Fruit fly (Drosophila melanogaster) whole organism, embryonic: ENCODE measurements around the gene Acp76A.
A peak's percentile ranks its signal among the peaks of the same experiment; 100 is the strongest.

Experiments used
- Adf1 ChIP-seq: fragments of 200-800 bp; sonication (Bioruptor generic); IDR thresholded peaks from 2 replicates; pipeline ENCODE4 v1.3.6; 2022; ENCODE audit warnings: missing biosample characterization, missing genetic modification characterization
- Atf6 ChIP-seq: fragments of 200-800 bp; sonication (Bioruptor generic); IDR thresholded peaks from 2 replicates; pipeline ENCODE4 v1.3.6; 2022; ENCODE audit warnings: missing biosample characterization, missing genetic modification characterization
- Bgb ChIP-seq: fragments of 200-800 bp; sonication (Bioruptor generic); IDR thresholded peaks from 2 replicates; pipeline ENCODE4 v1.3.6; 2022; ENCODE audit warnings: missing biosample characterization, missing genetic modification characterization; ENCODE audit not compliant: partially characterized antibody
- BtbVII ChIP-seq: fragments of 200-800 bp; sonication (Bioruptor generic); optimal IDR thresholded peaks from 3 replicates; lab custom pipeline; 2017; ENCODE audit warnings: missing biosample characterization, mild to moderate bottlenecking, missing genetic modification characterization
- CG10147 ChIP-seq: fragments of 200-800 bp; sonication (Bioruptor generic); optimal IDR thresholded peaks from 2 replicates; lab custom pipeline; 2019; ENCODE audit warnings: missing biosample characterization, mild to moderate bottlenecking, missing genetic modification characterization, moderate library complexity
- CG13624 ChIP-seq: fragments of 200-800 bp; sonication (Bioruptor generic); optimal IDR thresholded peaks from 2 replicates; lab custom pipeline; 2016; ENCODE audit warnings: missing biosample characterization, missing genetic modification characterization
- CG14050 ChIP-seq: fragments of 200-800 bp; sonication (Bioruptor generic); IDR thresholded peaks from 3 replicates; pipeline ENCODE4 v1.3.6; 2022; ENCODE audit warnings: missing biosample characterization, missing genetic modification characterization
- CG14441 ChIP-seq: fragments of 200-800 bp; sonication (Bioruptor generic); IDR thresholded peaks from 2 replicates; pipeline ENCODE4 v1.3.6; 2022; ENCODE audit warnings: missing biosample characterization, missing genetic modification characterization
- CG14710 ChIP-seq: fragments of 200-800 bp; sonication (Bioruptor generic); optimal IDR thresholded peaks from 3 replicates; lab custom pipeline; 2019; ENCODE audit warnings: missing biosample characterization, mild to moderate bottlenecking, missing genetic modification characterization, moderate library complexity
- CG14860 ChIP-seq: fragments of 200-800 bp; sonication (Bioruptor generic); IDR thresholded peaks from 3 replicates; pipeline ENCODE4 v1.3.6; 2022; ENCODE audit warnings: missing biosample characterization, missing genetic modification characterization; ENCODE audit not compliant: partially characterized antibody
- CG15011 ChIP-seq: fragments of 200-800 bp; sonication (Bioruptor generic); optimal IDR thresholded peaks from 3 replicates; lab custom pipeline; 2018; ENCODE audit warnings: missing biosample characterization, mild to moderate bottlenecking, missing genetic modification characterization
- CG15696 ChIP-seq: fragments of 200-800 bp; sonication (Bioruptor generic); optimal IDR thresholded peaks from 2 replicates; lab custom pipeline; 2019; ENCODE audit warnings: missing biosample characterization, mild to moderate bottlenecking, missing genetic modification characterization, moderate library complexity
- CG17802 ChIP-seq: fragments of 200-800 bp; sonication (Bioruptor generic); optimal IDR thresholded peaks from 2 replicates; lab custom pipeline; 2018; ENCODE audit warnings: missing biosample characterization, mild to moderate bottlenecking, missing genetic modification characterization, moderate library complexity
- CG1792 ChIP-seq: fragments of 200-800 bp; sonication (Bioruptor generic); optimal IDR thresholded peaks from 2 replicates; lab custom pipeline; 2016; ENCODE audit warnings: missing biosample characterization, missing genetic modification characterization
- CG18262 ChIP-seq: fragments of 200-800 bp; optimal IDR thresholded peaks from 3 replicates; lab custom pipeline; 2019; ENCODE audit warnings: missing biosample characterization, mild to moderate bottlenecking, missing genetic modification characterization, moderate library complexity
- CG18764 ChIP-seq: fragments of 200-800 bp; sonication (Bioruptor generic); optimal IDR thresholded peaks from 3 replicates; lab custom pipeline; 2016; ENCODE audit warnings: missing biosample characterization, missing genetic modification characterization
- CG2120 ChIP-seq: fragments of 200-800 bp; sonication (Bioruptor generic); optimal IDR thresholded peaks from 3 replicates; lab custom pipeline; 2016; ENCODE audit warnings: missing biosample characterization, missing genetic modification characterization
- CG34422 ChIP-seq: fragments of 200-800 bp; sonication (Bioruptor generic); IDR thresholded peaks from 3 replicates; pipeline ENCODE4 v1.3.6; 2022; ENCODE audit warnings: missing biosample characterization, missing genetic modification characterization
- CG6272 ChIP-seq: fragments of 200-800 bp; sonication (Bioruptor generic); IDR thresholded peaks from 2 replicates; pipeline ENCODE4 v1.3.6; 2022; ENCODE audit warnings: missing biosample characterization, missing genetic modification characterization
- CG6791 ChIP-seq: fragments of 200-800 bp; sonication (Bioruptor generic); IDR thresholded peaks from 3 replicates; pipeline ENCODE4 v1.3.6; 2022; ENCODE audit warnings: missing biosample characterization, missing genetic modification characterization; ENCODE audit not compliant: partially characterized antibody
- CG7786 ChIP-seq: fragments of 200-800 bp; sonication (Bioruptor generic); optimal IDR thresholded peaks from 2 replicates; lab custom pipeline; 2016; ENCODE audit warnings: missing biosample characterization, missing genetic modification characterization
- CG8359 ChIP-seq: fragments of 200-800 bp; sonication (Bioruptor generic); optimal IDR thresholded peaks from 2 replicates; lab custom pipeline; 2017; ENCODE audit warnings: missing biosample characterization, mild to moderate bottlenecking, missing genetic modification characterization, borderline replicate concordance
- CG9876 ChIP-seq: fragments of 200-800 bp; sonication (Bioruptor generic); optimal IDR thresholded peaks from 2 replicates; lab custom pipeline; 2016; ENCODE audit warnings: missing biosample characterization, missing genetic modification characterization
- Chrac-16 ChIP-seq: fragments of 200-800 bp; sonication (Bioruptor generic); optimal IDR thresholded peaks from 3 replicates; lab custom pipeline; 2016; ENCODE audit warnings: missing biosample characterization, missing genetic modification characterization
- Dfd ChIP-seq, 2 experiments: fragments of >200 bp; optimal IDR thresholded peaks; 2 replicates each; lab custom pipeline; 2017; ENCODE audit warnings: missing biosample characterization in 2 of 2, missing genetic modification characterization in 2 of 2
- Doc2 ChIP-seq: fragments of 200-800 bp; sonication (Bioruptor generic); IDR thresholded peaks from 2 replicates; pipeline ENCODE4 v1.3.6; 2022; ENCODE audit warnings: missing biosample characterization, missing genetic modification characterization
- E2f1 ChIP-seq: fragments of 200-800 bp; sonication (Bioruptor generic); IDR thresholded peaks from 2 replicates; pipeline ENCODE4 v1.3.6; 2022; ENCODE audit warnings: missing biosample characterization, missing genetic modification characterization
- ERR ChIP-seq: fragments of 200-800 bp; sonication (Bioruptor generic); optimal IDR thresholded peaks from 2 replicates; lab custom pipeline; 2016; ENCODE audit warnings: missing biosample characterization, missing genetic modification characterization
- HLH54F ChIP-seq: fragments of 200-800 bp; sonication (Bioruptor generic); optimal IDR thresholded peaks from 3 replicates; lab custom pipeline; 2016; ENCODE audit warnings: missing biosample characterization, missing genetic modification characterization
- MBD-R2 ChIP-seq: fragments of 200-800 bp; sonication (Bioruptor generic); IDR thresholded peaks from 2 replicates; pipeline ENCODE4 v1.3.6; 2022; ENCODE audit warnings: missing biosample characterization, missing genetic modification characterization
- Mad ChIP-seq: fragments of 200-800 bp; sonication (Bioruptor generic); optimal IDR thresholded peaks from 2 replicates; lab custom pipeline; 2016; ENCODE audit warnings: missing biosample characterization, missing genetic modification characterization
- Optix ChIP-seq: fragments of 200-800 bp; sonication (Bioruptor generic); IDR thresholded peaks from 3 replicates; pipeline ENCODE4 v1.3.6; 2022; ENCODE audit warnings: missing biosample characterization, missing genetic modification characterization
- Stat92E ChIP-seq, 3 experiments: fragments of >200 bp in 2 of 3; fragments of 200-800 bp in 1 of 3; sonication (Bioruptor generic) in 1 of 3; optimal IDR thresholded peaks; 2 replicates each; lab custom pipeline; 2017 to 2019; ENCODE audit warnings: missing biosample characterization in 3 of 3, missing genetic modification characterization in 3 of 3, mild to moderate bottlenecking in 1 of 3, moderate library complexity in 1 of 3
- abd-A ChIP-seq: fragments of 200-800 bp; sonication (Bioruptor generic); optimal IDR thresholded peaks from 3 replicates; lab custom pipeline; 2019; ENCODE audit warnings: missing biosample characterization, mild to moderate bottlenecking, missing genetic modification characterization, moderate library complexity
- ato ChIP-seq: fragments of 200-800 bp; sonication (Bioruptor generic); IDR thresholded peaks from 2 replicates; pipeline ENCODE4 v1.3.6; 2022; ENCODE audit warnings: missing biosample characterization, missing genetic modification characterization; ENCODE audit not compliant: partially characterized antibody
- bab2 ChIP-seq: fragments of 200-800 bp; sonication (Bioruptor generic); optimal IDR thresholded peaks from 2 replicates; lab custom pipeline; 2016; ENCODE audit warnings: missing biosample characterization, missing genetic modification characterization
- bowl ChIP-seq: fragments of 200-800 bp; sonication (Bioruptor generic); IDR thresholded peaks from 2 replicates; pipeline ENCODE4 v1.3.6; 2022; ENCODE audit warnings: missing biosample characterization, missing genetic modification characterization
- dpn ChIP-seq, 2 experiments: fragments of 200-800 bp; sonication (Bioruptor generic); optimal IDR thresholded peaks; 3 replicates each; lab custom pipeline; 2016; ENCODE audit warnings: missing biosample characterization in 2 of 2, missing genetic modification characterization in 2 of 2
- ems ChIP-seq: fragments of 200-800 bp; sonication (Bioruptor generic); optimal IDR thresholded peaks from 3 replicates; lab custom pipeline; 2016; ENCODE audit warnings: missing biosample characterization, missing genetic modification characterization
- en ChIP-seq: fragments of 200-800 bp; sonication (Bioruptor generic); optimal IDR thresholded peaks from 2 replicates; lab custom pipeline; 2016; ENCODE audit warnings: missing biosample characterization, missing genetic modification characterization
- gro ChIP-seq: fragments of 200-800 bp; sonication (Bioruptor generic); optimal IDR thresholded peaks from 2 replicates; lab custom pipeline; 2016; ENCODE audit warnings: missing biosample characterization, missing genetic modification characterization
- pan ChIP-seq, 4 experiments: fragments of >200 bp in 3 of 4; fragments of 200-800 bp in 1 of 4; sonication (Bioruptor generic) in 1 of 4; optimal IDR thresholded peaks in 3 of 4; IDR thresholded peaks in 1 of 4; 2 replicates each; pipeline versions ENCODE4 v1.3.6 to Lab custom; 2017 to 2022; ENCODE audit warnings: missing biosample characterization in 2 of 4, missing genetic modification characterization in 2 of 4, mixed read lengths in 1 of 4
- pb ChIP-seq: fragments of 200-800 bp; sonication (Bioruptor generic); optimal IDR thresholded peaks from 3 replicates; lab custom pipeline; 2016; ENCODE audit warnings: missing biosample characterization, missing genetic modification characterization
- psq ChIP-seq: fragments of 200-800 bp; sonication (Bioruptor generic); optimal IDR thresholded peaks from 2 replicates; lab custom pipeline; 2017; ENCODE audit warnings: missing biosample characterization, missing genetic modification characterization
- tio ChIP-seq: fragments of 200-800 bp; sonication (Bioruptor generic); optimal IDR thresholded peaks from 2 replicates; lab custom pipeline; 2017; ENCODE audit warnings: missing biosample characterization, missing genetic modification characterization, inconsistent platforms
- toy ChIP-seq: fragments of 200-800 bp; sonication (Bioruptor generic); IDR thresholded peaks from 2 replicates; pipeline ENCODE4 v1.3.6; 2022; ENCODE audit warnings: missing biosample characterization, missing genetic modification characterization
- unc-4 ChIP-seq: fragments of 200-800 bp; sonication (Bioruptor generic); IDR thresholded peaks from 2 replicates; pipeline ENCODE4 v1.3.6; 2022; ENCODE audit warnings: missing biosample characterization, missing genetic modification characterization; ENCODE audit not compliant: partially characterized antibody
- vvl ChIP-seq: fragments of 200-800 bp; sonication (Bioruptor generic); IDR thresholded peaks from 2 replicates; pipeline ENCODE4 v1.3.6; 2022; ENCODE audit warnings: missing biosample characterization, missing genetic modification characterization
- wor ChIP-seq: fragments of 200-800 bp; sonication (Bioruptor generic); IDR thresholded peaks from 2 replicates; pipeline ENCODE4 v1.3.6; 2022; ENCODE audit warnings: missing biosample characterization, missing genetic modification characterization

Gene Acp76A

dm6 chr3L:19027172-19027571, 24.7 kb downstream of the Acp76A start (continued):
- TF ChIP-seq MBD-R2 (GFP tag; lab: Robert Waterston, UW), result no peak
- TF ChIP-seq Optix, result no peak
- TF ChIP-seq Bgb, result no peak
- no peak for TF ChIP-seq dpn (GFP tag; optimal IDR thresholded peaks at IDR 0.05; lab: Kevin White, UChicago)
- no peak for TF ChIP-seq CG13624 (GFP tag; lab: Kevin White, UChicago)
- TF ChIP-seq bowl (GFP tag; lab: Robert Waterston, UW), result no peak

- TF ChIP-seq psq (GFP tag; lab: Kevin White, UChicago), result peak; percentile 5
- TF ChIP-seq gro, result no peak
- TF ChIP-seq unc-4 (GFP tag; lab: Robert Waterston, UW), result no peak
- peak; percentile 18 for TF ChIP-seq ERR (GFP tag; lab: Kevin White, UChicago)
- no peak for TF ChIP-seq ato (GFP tag; lab: Robert Waterston, UW)
- TF ChIP-seq Doc2 (GFP tag; lab: Robert Waterston, UW), result 0 out of 2 replicates have a peak, but pooled peaks have one; percentile 12
- peak; percentile 54 for TF ChIP-seq CG18764 (GFP tag; lab: Kevin White, UChicago)
- TF ChIP-seq abd-A, result no peak
- peak; percentile 77 for TF ChIP-seq E2f1
- TF ChIP-seq CG7786 (GFP tag; lab: Kevin White, UChicago), result peak; percentile 71
- peak; percentile 76 for TF ChIP-seq Chrac-16 (GFP tag; lab: Kevin White, UChicago)
- no peak for TF ChIP-seq CG14860 (GFP tag; lab: Robert Waterston, UW)
- peak; percentile 75 for TF ChIP-seq CG14441 (GFP tag; lab: Robert Waterston, UW)
- peak; percentile 52; the same call in 1 of the 3 replicates for TF ChIP-seq CG14050
- no peak for TF ChIP-seq pan (optimal IDR thresholded peaks at IDR 0.05; lab: Kevin White, UChicago)
- peak in 1 of 2 experiments; percentile 84 for TF ChIP-seq pan (GFP tag; optimal IDR thresholded peaks at IDR 0.05 in 1 of 2, IDR thresholded peaks at IDR 0.05 in 1 of 2)
- peak; percentile 72 for TF ChIP-seq Mad (GFP tag; lab: Kevin White, UChicago)
- TF ChIP-seq ems (GFP tag; lab: Kevin White, UChicago), result peak; percentile 73
- peak; percentile 59; the same call in 1 of the 2 replicates for TF ChIP-seq wor (GFP tag; lab: Robert Waterston, UW)
- TF ChIP-seq pb, result peak; percentile 61
- TF ChIP-seq CG8359 (GFP tag; lab: Kevin White, UChicago), result peak; percentile 61
- TF ChIP-seq en, result peak; percentile 7
- peak; percentile 61; the same call in 1 of the 2 replicates for TF ChIP-seq Atf6
- TF ChIP-seq CG15011 (GFP tag; lab: Kevin White, UChicago), result peak; percentile 43
- peak; percentile 36; the same call in 1 of the 2 replicates for TF ChIP-seq CG6272 (GFP tag; lab: Robert Waterston, UW)
- peak; percentile 92 for TF ChIP-seq vvl (GFP tag; lab: Robert Waterston, UW)
- TF ChIP-seq BtbVII, result peak; percentile 56
- no peak for TF ChIP-seq Dfd (GFP tag; optimal IDR thresholded peaks at IDR 0.05; lab: Kevin White, UChicago)
- TF ChIP-seq CG18262, result peak; percentile 90
- TF ChIP-seq CG15696 (tag; lab: Kevin White, UChicago), result peak; percentile 61
- peak; percentile 50 for TF ChIP-seq HLH54F (GFP tag; lab: Kevin White, UChicago)
- TF ChIP-seq CG10147 (GFP tag; lab: Kevin White, UChicago), result peak; percentile 49
- TF ChIP-seq CG14710 (tag; lab: Kevin White, UChicago), result peak; percentile 55
- peak; percentile 56 for TF ChIP-seq CG17802 (tag; lab: Kevin White, UChicago)
- peak; percentile 56 for TF ChIP-seq tio
- no peak for TF ChIP-seq Adf1 (GFP tag; lab: Robert Waterston, UW)
- TF ChIP-seq toy (GFP tag; lab: Robert Waterston, UW), result no peak
- peak; percentile 75 for TF ChIP-seq bab2 (GFP tag; lab: Kevin White, UChicago)
- TF ChIP-seq CG34422 (GFP tag; lab: Robert Waterston, UW), result peak; percentile 83
- peak in 1 of 3 experiments; percentile 70 for TF ChIP-seq Stat92E (GFP tag; optimal IDR thresholded peaks at IDR 0.05; lab: Kevin White, UChicago)
- no peak for TF ChIP-seq CG6791
- peak; percentile 57 for TF ChIP-seq CG2120 (GFP tag; lab: Kevin White, UChicago)
- peak; percentile 56 for TF ChIP-seq CG9876 (GFP tag; lab: Kevin White, UChicago)
- TF ChIP-seq CG1792 (GFP tag; lab: Kevin White, UChicago), result peak; percentile 32
Observed at dm6 chr3L:19024800-19025199, 27.0 kb downstream of the Acp76A start.
